Fruit fly (Drosophila melanogaster): ENCODE measurements around the gene Tspo.

The Tspo gene

DNA sequence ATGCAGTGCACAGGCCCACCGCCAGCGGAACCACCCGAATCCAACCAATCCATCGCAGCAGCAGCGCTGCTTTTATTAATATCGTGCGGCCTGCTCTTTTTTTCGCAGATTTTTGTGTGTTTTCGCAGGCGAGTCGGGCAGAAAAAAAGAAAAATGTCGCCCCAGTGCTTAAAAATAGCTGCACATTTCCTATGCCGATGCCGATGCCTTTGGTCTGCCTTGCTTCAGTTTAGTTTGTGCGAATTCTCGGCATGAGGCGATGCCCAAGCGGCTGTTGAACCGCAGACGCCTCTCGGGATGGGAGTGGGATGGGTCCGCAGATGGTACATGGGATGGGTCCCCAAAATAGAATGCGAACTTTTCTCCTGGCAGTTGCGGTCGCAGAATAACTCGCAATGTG lies 3.9 kb downstream of the Tspo start:
- no peak for TF ChIP-seq CG11504 (tag; optimal IDR thresholded peaks at IDR 0.05)
- peak; percentile 61 for TF ChIP-seq Drgx (GFP tag; IDR thresholded peaks at IDR 0.05)
- TF ChIP-seq bsh (GFP tag; optimal IDR thresholded peaks at IDR 0.05) = peak in 1 of 2 experiments; percentile 16
- TF ChIP-seq Gsc (GFP tag; IDR thresholded peaks at IDR 0.05) = peak; percentile 43; the same call in 1 of the 2 replicates

DNA sequence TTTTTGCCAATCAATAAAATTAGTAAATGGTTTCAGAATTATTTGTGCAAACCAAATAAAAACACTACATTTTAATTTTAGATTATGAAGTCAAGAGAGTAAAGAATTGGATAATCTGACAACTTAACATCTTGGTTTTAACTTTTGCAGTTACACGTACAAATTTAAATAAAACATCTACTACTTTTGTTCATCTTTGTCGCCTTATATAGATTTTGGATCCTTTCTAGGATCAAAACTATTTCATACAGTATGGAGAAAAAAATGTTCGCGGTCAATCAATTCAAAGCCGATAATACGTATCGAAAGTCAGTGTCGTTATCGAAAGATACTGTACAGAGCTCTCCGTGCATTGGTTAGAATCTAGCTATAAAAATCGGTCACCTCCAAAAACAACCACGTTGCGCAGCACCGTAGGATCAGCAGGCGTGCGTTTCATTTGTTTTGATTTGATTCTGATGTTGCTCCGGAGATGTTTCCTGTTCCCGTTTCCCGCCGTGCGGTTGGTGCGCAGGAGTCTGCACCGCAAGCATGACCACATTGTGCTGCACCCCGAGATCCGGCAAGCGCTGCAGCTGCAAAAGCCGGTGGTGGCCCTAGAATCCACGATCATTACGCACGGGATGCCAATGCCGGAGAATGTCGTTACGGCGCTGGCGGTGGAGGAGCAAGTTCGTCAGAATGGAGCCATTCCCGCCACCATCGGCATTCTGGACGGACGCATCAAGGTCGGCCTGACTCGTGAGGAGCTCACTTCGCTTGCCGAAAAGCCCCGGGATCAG lies 4.5 kb downstream of the Tspo start, which contains the start of the genes uncNacbeta and CG2794:
Gene uncNacbeta (minus strand): TSS at position 51 of the 782 bp plus-strand sequence.
Gene CG2794 (plus strand): TSS at position 395 of the 782 bp plus-strand sequence.
- TF ChIP-seq CG15479 (GFP tag; optimal IDR thresholded peaks at IDR 0.05) = peak; percentile 32
- no peak for TF ChIP-seq CG10565 (GFP tag; optimal IDR thresholded peaks at IDR 0.05)
- peak; percentile 15 for TF ChIP-seq HLH54F (GFP tag; optimal IDR thresholded peaks at IDR 0.05)
- TF ChIP-seq dm (GFP tag; optimal IDR thresholded peaks at IDR 0.05) = peak; percentile 77
- TF ChIP-seq CG15514 (GFP tag; optimal IDR thresholded peaks at IDR 0.05) = peak; percentile 74
- peak; percentile 18 for TF ChIP-seq Nf-YC (tag; optimal IDR thresholded peaks at IDR 0.05)
- TF ChIP-seq CG10267 (tag; optimal IDR thresholded peaks at IDR 0.05) = peak; percentile 38
- peak; percentile 25 for TF ChIP-seq CoRest (tag; optimal IDR thresholded peaks at IDR 0.05)
- TF ChIP-seq Bgb (GFP tag; IDR thresholded peaks at IDR 0.05; ENCODE audit: partially characterized antibody) = peak; percentile 87
- TF ChIP-seq unc-4 (GFP tag; IDR thresholded peaks at IDR 0.05; ENCODE audit: partially characterized antibody) = peak; percentile 63
- TF ChIP-seq CG11398 (GFP tag; optimal IDR thresholded peaks at IDR 0.05) = peak; percentile 8
- TF ChIP-seq CG18011 (GFP tag; optimal IDR thresholded peaks at IDR 0.05) = no peak
- TF ChIP-seq CG4282 (GFP tag; optimal IDR thresholded peaks at IDR 0.05) = no peak
- TF ChIP-seq dmrt99B (tag; optimal IDR thresholded peaks at IDR 0.05) = no peak
- peak; percentile 8 for TF ChIP-seq CG12391 (tag; optimal IDR thresholded peaks at IDR 0.05)
- TF ChIP-seq Sry-β (GFP tag; optimal IDR thresholded peaks at IDR 0.05) = peak; percentile 99
- TF ChIP-seq CG30020 (tag; optimal IDR thresholded peaks at IDR 0.05) = no peak
- no peak for TF ChIP-seq Optix (GFP tag; IDR thresholded peaks at IDR 0.05)
- TF ChIP-seq hbn (GFP tag; IDR thresholded peaks at IDR 0.05; ENCODE audit: partially characterized antibody) = peak; percentile 56
- TF ChIP-seq stwl (tag; optimal IDR thresholded peaks at IDR 0.05) = peak; percentile 21
- peak; percentile 8 for TF ChIP-seq CG14710 (tag; optimal IDR thresholded peaks at IDR 0.05)
- TF ChIP-seq hth (optimal IDR thresholded peaks at IDR 0.05) = no peak
- 0 out of 2 replicates have a peak, but pooled peaks have one; percentile 18 for TF ChIP-seq wdn (GFP tag; IDR thresholded peaks at IDR 0.05)
- TF ChIP-seq Doc3 (GFP tag; IDR thresholded peaks at IDR 0.05; ENCODE audit: partially characterized antibody) = peak; percentile 68; the same call in 2 of the 3 replicates
- no peak for TF ChIP-seq CG3847 (GFP tag; IDR thresholded peaks at IDR 0.05)
- no peak for TF ChIP-seq al (GFP tag; IDR thresholded peaks at IDR 0.05)
- TF ChIP-seq sisA (GFP tag; IDR thresholded peaks at IDR 0.05) = no peak
- no peak for TF ChIP-seq CG18599 (GFP tag; optimal IDR thresholded peaks at IDR 0.05)
- no peak for TF ChIP-seq slou (GFP tag; optimal IDR thresholded peaks at IDR 0.05)
- TF ChIP-seq CG13287 (GFP tag; IDR thresholded peaks at IDR 0.05; ENCODE audit: partially characterized antibody) = peak; percentile 82
- peak; percentile 78 for TF ChIP-seq Sry-δ (GFP tag; optimal IDR thresholded peaks at IDR 0.05)
- 0 out of 2 replicates have a peak, but pooled peaks have one; percentile 22 for TF ChIP-seq CG6272 (GFP tag; IDR thresholded peaks at IDR 0.05)
- TF ChIP-seq NC2α (GFP tag; optimal IDR thresholded peaks at IDR 0.05) = no peak
- peak; percentile 51; the same call in 2 of the 3 replicates for TF ChIP-seq CG34224 (GFP tag; IDR thresholded peaks at IDR 0.05; ENCODE audit: partially characterized antibody)
- TF ChIP-seq her (GFP tag; optimal IDR thresholded peaks at IDR 0.05) = peak; percentile 12
- peak; percentile 74 for TF ChIP-seq amos (GFP tag; IDR thresholded peaks at IDR 0.05; ENCODE audit: partially characterized antibody)
- no peak for TF ChIP-seq HHEX (GFP tag; optimal IDR thresholded peaks at IDR 0.05)
- peak; percentile 61 for TF ChIP-seq vnd (GFP tag; IDR thresholded peaks at IDR 0.05; ENCODE audit: partially characterized antibody)
- TF ChIP-seq zen2 (GFP tag; IDR thresholded peaks at IDR 0.05; ENCODE audit: partially characterized antibody) = peak; percentile 54; the same call in 2 of the 3 replicates
- TF ChIP-seq CG2120 (GFP tag; optimal IDR thresholded peaks at IDR 0.05) = peak; percentile 51
- peak; percentile 26 for TF ChIP-seq zfh2 (GFP tag; optimal IDR thresholded peaks at IDR 0.05)
- no peak for TF ChIP-seq Abd-B (GFP tag; optimal IDR thresholded peaks at IDR 0.05)
